Fruit fly (Drosophila melanogaster): ENCODE measurements around the gene Atg3.

Gene Atg3

DNA sequence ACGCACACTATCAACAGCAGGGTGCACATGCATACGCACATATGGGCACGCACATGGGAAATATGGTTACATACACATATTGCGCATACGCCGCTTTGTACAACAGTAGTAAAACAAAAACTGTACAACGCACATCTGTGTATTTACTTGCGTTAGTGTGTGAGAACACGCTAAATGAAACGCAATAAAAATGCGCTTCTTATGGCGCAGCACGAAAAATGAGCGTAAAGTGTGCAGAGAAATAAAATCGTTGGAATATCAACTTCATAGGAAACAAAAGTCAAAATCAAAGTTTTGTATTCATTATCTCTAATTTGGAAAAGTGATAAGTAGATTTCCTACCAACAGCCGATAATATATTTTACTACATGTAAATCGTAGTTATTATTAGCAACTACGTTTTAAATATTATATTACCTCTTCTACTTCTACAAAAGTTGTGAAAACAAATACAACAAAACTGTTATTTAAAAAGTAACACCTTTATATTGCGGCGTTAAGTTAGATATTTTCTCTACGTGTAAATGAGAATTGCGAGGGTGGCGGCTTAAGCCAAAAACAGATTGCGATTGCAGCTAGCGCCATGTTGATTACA, 7.9 kb downstream of the Atg3 start (continued):
- TF ChIP-seq hkb (optimal IDR thresholded peaks at IDR 0.05), result no peak
- TF ChIP-seq hkb (GFP tag; IDR thresholded peaks at IDR 0.05), result peak; percentile 74
- no peak for TF ChIP-seq CG9797 (GFP tag; optimal IDR thresholded peaks at IDR 0.05)
- no peak for TF ChIP-seq CG1647 (GFP tag; optimal IDR thresholded peaks at IDR 0.05)
- peak; percentile 11 for TF ChIP-seq CG2116 (GFP tag; optimal IDR thresholded peaks at IDR 0.05)
- TF ChIP-seq yki (optimal IDR thresholded peaks at IDR 0.05), result no peak
- TF ChIP-seq zfh1 (GFP tag; IDR thresholded peaks at IDR 0.05), result peak; percentile 24; the same call in 1 of the 3 replicates
- TF ChIP-seq CG16863 (GFP tag; optimal IDR thresholded peaks at IDR 0.05), result no peak
- TF ChIP-seq sens-2 (GFP tag; IDR thresholded peaks at IDR 0.05), result no peak
- peak; percentile 7 for TF ChIP-seq CG6683 (GFP tag; optimal IDR thresholded peaks at IDR 0.05)
- no peak for TF ChIP-seq TFAM (GFP tag; optimal IDR thresholded peaks at IDR 0.05)
- peak; percentile 3 for TF ChIP-seq Nf-YB (GFP tag; optimal IDR thresholded peaks at IDR 0.05)
- TF ChIP-seq PHDP (tag; optimal IDR thresholded peaks at IDR 0.05), result peak; percentile 64
- peak; percentile 25 for TF ChIP-seq cwo (GFP tag; optimal IDR thresholded peaks at IDR 0.05)
- TF ChIP-seq CG11723 (GFP tag; optimal IDR thresholded peaks at IDR 0.05), result peak; percentile 33
- TF ChIP-seq btn (GFP tag; optimal IDR thresholded peaks at IDR 0.05), result no peak
- peak in 1 of 2 experiments; percentile 77 for TF ChIP-seq Hr51 (GFP tag; optimal IDR thresholded peaks at IDR 0.05)
- peak; percentile 47; the same call in 2 of the 3 replicates for TF ChIP-seq row (GFP tag; IDR thresholded peaks at IDR 0.05)
- TF ChIP-seq sug (tag; optimal IDR thresholded peaks at IDR 0.05), result peak; percentile 3
- TF ChIP-seq Sox100B (GFP tag; optimal IDR thresholded peaks at IDR 0.05), result peak; percentile 82
- TF ChIP-seq h (optimal IDR thresholded peaks at IDR 0.05), result no peak
- TF ChIP-seq tna (GFP tag; IDR thresholded peaks at IDR 0.05; ENCODE audit: partially characterized antibody), result no peak
- peak; percentile 48 for TF ChIP-seq CG3281 (GFP tag; optimal IDR thresholded peaks at IDR 0.05)
- no peak for TF ChIP-seq en (GFP tag; optimal IDR thresholded peaks at IDR 0.05)
- no peak for TF ChIP-seq onecut (GFP tag; IDR thresholded peaks at IDR 0.05)
- no peak; the same call in 1 of the 2 replicates for TF ChIP-seq CG32532 (GFP tag; IDR thresholded peaks at IDR 0.05)
- TF ChIP-seq pan (optimal IDR thresholded peaks at IDR 0.05), result no peak
- peak in 1 of 2 experiments; percentile 52 for TF ChIP-seq pan (GFP tag; optimal IDR thresholded peaks at IDR 0.05 in 1 of 2, IDR thresholded peaks at IDR 0.05 in 1 of 2)
- no peak for TF ChIP-seq D (optimal IDR thresholded peaks at IDR 0.05)
- TF ChIP-seq D (GFP tag; optimal IDR thresholded peaks at IDR 0.05), result peak; percentile 67
- no peak for TF ChIP-seq fd64A (GFP tag; optimal IDR thresholded peaks at IDR 0.05)
- 0 out of 3 replicates have a peak, but pooled peaks have one; percentile 30 for TF ChIP-seq CG34422 (GFP tag; IDR thresholded peaks at IDR 0.05)
- TF ChIP-seq eve (GFP tag; optimal IDR thresholded peaks at IDR 0.05), result peak in 1 of 2 experiments; percentile 57
- TF ChIP-seq ftz-f1 (GFP tag; optimal IDR thresholded peaks at IDR 0.05), result no peak
- TF ChIP-seq Vsx1 (GFP tag; optimal IDR thresholded peaks at IDR 0.05), result no peak
- peak; percentile 13 for TF ChIP-seq Bteb2 (GFP tag; optimal IDR thresholded peaks at IDR 0.05)
- TF ChIP-seq CG7556 (GFP tag; optimal IDR thresholded peaks at IDR 0.05), result peak; percentile 46
- TF ChIP-seq CG10959 (GFP tag; IDR thresholded peaks at IDR 0.05), result no peak
- no peak for TF ChIP-seq mld (GFP tag; IDR thresholded peaks at IDR 0.05; ENCODE audit: partially characterized antibody)
- TF ChIP-seq CG17829 (tag; optimal IDR thresholded peaks at IDR 0.05), result peak; percentile 54
- peak; percentile 66; the same call in 1 of the 3 replicates for TF ChIP-seq ci (GFP tag; IDR thresholded peaks at IDR 0.05)
- no peak for TF ChIP-seq CG8478 (optimal IDR thresholded peaks at IDR 0.05)
- TF ChIP-seq CG3407 (GFP tag; optimal IDR thresholded peaks at IDR 0.05), result peak; percentile 24
- no peak for TF ChIP-seq HmgD (GFP tag; optimal IDR thresholded peaks at IDR 0.05)
- TF ChIP-seq CG33213 (GFP tag; optimal IDR thresholded peaks at IDR 0.05), result no peak
- TF ChIP-seq CG12391 (tag; optimal IDR thresholded peaks at IDR 0.05), result peak; percentile 73
- peak; percentile 60 for TF ChIP-seq CG32772 (GFP tag; IDR thresholded peaks at IDR 0.05)
- peak; percentile 23; the same call in 1 of the 3 replicates for TF ChIP-seq CG11093 (GFP tag; IDR thresholded peaks at IDR 0.05)
- TF ChIP-seq Ada2b (GFP tag; IDR thresholded peaks at IDR 0.05), result 0 out of 2 replicates have a peak, but pooled peaks have one; percentile 33
- TF ChIP-seq vfl (GFP tag; optimal IDR thresholded peaks at IDR 0.05), result no peak
- peak; percentile 41 for TF ChIP-seq CG10147 (GFP tag; optimal IDR thresholded peaks at IDR 0.05)
- no peak for TF ChIP-seq CG4617 (GFP tag; optimal IDR thresholded peaks at IDR 0.05; ENCODE audit: borderline replicate concordance)

Measured in whole organism, embryonic.